Worm (Caenorhabditis elegans) whole organism, early embryonic: Measurements from ENCODE around the gene pkhm-2.

Experiments used
- B0310.2 ChIP-seq: sonication (generic microtip); optimal IDR thresholded peaks from 2 replicates; lab custom pipeline; 2016; ENCODE audit warnings: mild to moderate bottlenecking, missing genetic modification characterization, missing compliant biosample characterization
- F13C5.2 ChIP-seq: sonication (generic microtip); optimal IDR thresholded peaks from 2 replicates; lab custom pipeline; 2017; ENCODE audit warnings: mild to moderate bottlenecking, missing genetic modification characterization, inconsistent platforms, missing compliant biosample characterization
- aly-1 ChIP-seq: sonication (generic microtip); optimal IDR thresholded peaks from 2 replicates; lab custom pipeline; 2016; ENCODE audit warnings: missing genetic modification characterization, missing compliant biosample characterization
- ama-1 ChIP-seq: fragments of 150-350 bp; optimal IDR thresholded peaks from 2 replicates; lab custom pipeline; 2014
- ceh-13 ChIP-seq: fragments of 200-800 bp; sonication (Bioruptor generic); optimal IDR thresholded peaks from 2 replicates; lab custom pipeline; 2018; ENCODE audit warnings: mild to moderate bottlenecking, missing genetic modification characterization, missing compliant biosample characterization
- ceh-36 ChIP-seq: sonication (generic microtip); optimal IDR thresholded peaks from 2 replicates; lab custom pipeline; 2016; ENCODE audit warnings: missing genetic modification characterization, inconsistent platforms, missing compliant biosample characterization
- ets-7 ChIP-seq: sonication (generic microtip); optimal IDR thresholded peaks from 2 replicates; lab custom pipeline; 2016; ENCODE audit warnings: missing genotype, missing genetic modification characterization, missing compliant biosample characterization
- flt-1 ChIP-seq: fragments of 200-800 bp; sonication (Bioruptor generic); IDR thresholded peaks from 2 replicates; pipeline ENCODE4 v1.3.6; 2022; ENCODE audit warnings: missing genetic modification characterization, missing compliant biosample characterization
- hmbx-1 ChIP-seq: sonication (generic microtip); optimal IDR thresholded peaks from 2 replicates; lab custom pipeline; 2016; ENCODE audit warnings: mild to moderate bottlenecking, missing genetic modification characterization, missing compliant biosample characterization
- hmg-4 ChIP-seq: fragments of 200-800 bp; sonication (Bioruptor generic); optimal IDR thresholded peaks from 2 replicates; lab custom pipeline; 2018; ENCODE audit warnings: mild to moderate bottlenecking, missing genetic modification characterization, missing compliant biosample characterization
- hnd-1 ChIP-seq: sonication (generic microtip); optimal IDR thresholded peaks from 2 replicates; lab custom pipeline; 2016; ENCODE audit warnings: missing genetic modification characterization, missing compliant biosample characterization
- pes-1 ChIP-seq: fragments of 200-800 bp; sonication (Bioruptor generic); IDR thresholded peaks from 2 replicates; pipeline ENCODE4 v1.3.6; 2022; ENCODE audit warnings: missing genetic modification reagents, missing genetic modification characterization, missing compliant biosample characterization
- scrt-1 ChIP-seq: fragments of 200-800 bp; sonication (Bioruptor generic); IDR thresholded peaks from 2 replicates; pipeline ENCODE4 v1.3.6; 2022; ENCODE audit warnings: missing genetic modification characterization, missing compliant biosample characterization
- sea-1 ChIP-seq: fragments of 200-800 bp; sonication (Bioruptor generic); conservative IDR thresholded peaks from 2 replicates; pipeline ENCODE4 v1.3.6; 2022; ENCODE audit warnings: missing genetic modification characterization, missing compliant biosample characterization
- tbx-11 ChIP-seq: fragments of 200-800 bp; sonication (Bioruptor generic); IDR thresholded peaks from 2 replicates; pipeline ENCODE4 v1.3.6; 2022; ENCODE audit warnings: missing genetic modification characterization, missing compliant biosample characterization
- tbx-37 ChIP-seq: fragments of 200-800 bp; sonication (Bioruptor generic); conservative IDR thresholded peaks from 2 replicates; pipeline ENCODE4 v1.3.6; 2022; ENCODE audit warnings: missing genetic modification reagents, missing genetic modification characterization, missing compliant biosample characterization
- tra-4 ChIP-seq: sonication (generic microtip); optimal IDR thresholded peaks from 2 replicates; lab custom pipeline; 2017; ENCODE audit warnings: missing genetic modification characterization, missing compliant biosample characterization

pkhm-2 gene

ce11 chrX:15160923-15161322 lies 20.3 kb downstream of the pkhm-2 start:
- no peak for TF ChIP-seq scrt-1 (GFP tag; lab: Robert Waterston, UW)

DNA sequence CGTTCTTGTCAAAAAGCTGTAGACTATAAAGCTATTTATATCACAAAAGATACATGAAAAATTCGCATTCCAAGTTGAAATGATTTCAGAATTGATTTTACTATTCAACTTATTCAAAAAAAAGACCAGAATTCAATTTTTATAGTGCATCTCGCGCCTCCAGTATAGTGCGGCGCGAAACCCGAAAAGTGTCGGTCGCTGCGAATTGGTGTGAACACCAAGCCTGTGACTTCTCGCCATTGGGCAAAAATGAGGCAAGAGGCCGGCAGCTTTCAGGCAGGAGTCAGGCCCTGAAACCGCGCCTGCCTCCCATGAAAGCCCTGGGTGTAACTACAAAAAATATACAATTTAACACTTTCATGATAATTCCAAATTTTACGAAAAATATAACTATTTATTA lies 21.9 kb downstream of the pkhm-2 start:
- TF ChIP-seq hmbx-1 (tag; lab: Kevin White, UChicago) (no peak), pes-1 (0 out of 2 replicates have a peak, but pooled peaks have one; percentile 30)

DNA sequence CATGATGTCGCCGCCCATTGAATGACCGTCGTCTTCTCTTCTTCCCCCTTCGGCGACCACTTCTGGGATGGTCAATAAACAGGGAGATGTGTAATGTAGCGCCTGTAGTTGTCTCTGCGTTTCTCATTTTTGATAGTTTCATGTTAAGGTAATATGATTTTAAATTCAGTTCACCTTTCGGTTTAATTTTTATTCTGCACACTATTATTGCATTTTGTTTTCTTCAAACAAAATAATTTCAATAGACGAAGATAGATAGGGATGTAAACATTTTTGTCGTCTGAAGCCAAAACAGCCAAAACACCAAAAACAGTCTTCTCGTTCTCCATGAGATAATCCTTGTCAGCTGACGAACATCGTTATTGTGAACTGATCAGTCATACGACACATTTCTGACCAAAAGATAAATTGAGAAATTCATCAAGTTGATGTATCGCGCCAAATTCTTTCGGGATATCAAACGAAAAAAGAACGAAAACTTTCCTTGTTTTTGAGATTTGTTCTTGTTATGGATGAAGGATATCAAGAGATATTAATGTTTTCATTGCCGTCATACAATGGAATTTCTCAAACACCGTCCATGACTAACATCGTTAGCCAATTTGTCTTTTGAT lies 22.5 kb downstream of the pkhm-2 start, which contains the start of gene C11G10.1:
Gene C11G10.1, minus strand, starts transcription at position 51 of the 614 bp plus-strand sequence.
- TF ChIP-seq sea-1 (GFP tag; lab: Robert Waterston, UW) = no peak
- TF ChIP-seq scrt-1 (GFP tag; lab: Robert Waterston, UW) = no peak
- TF ChIP-seq hmbx-1 (tag; lab: Kevin White, UChicago) = no peak

ce11 chrX:15157854-15158253 lies 23.4 kb downstream of the pkhm-2 start:
- TF ChIP-seq ama-1 (lab: Kevin White, UChicago) (no peak), hmbx-1 (tag; lab: Kevin White, UChicago) (no peak), ets-7 (tag; lab: Kevin White, UChicago) (no peak), pes-1 (no peak), ceh-36 (no peak), B0310.2 (tag; lab: Kevin White, UChicago) (no peak), sea-1 (GFP tag; lab: Robert Waterston, UW) (no peak), scrt-1 (GFP tag; lab: Robert Waterston, UW) (no peak), ceh-13 (GFP tag; lab: Kevin White, UChicago) (no peak), tra-4 (tag; lab: Kevin White, UChicago) (no peak), hmg-4 (GFP tag; lab: Kevin White, UChicago) (no peak), flt-1 (GFP tag; lab: Robert Waterston, UW) (no peak), tbx-37 (GFP tag; lab: Robert Waterston, UW) (no peak), tbx-11 (GFP tag; lab: Robert Waterston, UW) (no peak), F13C5.2 (tag; lab: Kevin White, UChicago) (no peak), hnd-1 (tag; lab: Kevin White, UChicago) (no peak)

DNA sequence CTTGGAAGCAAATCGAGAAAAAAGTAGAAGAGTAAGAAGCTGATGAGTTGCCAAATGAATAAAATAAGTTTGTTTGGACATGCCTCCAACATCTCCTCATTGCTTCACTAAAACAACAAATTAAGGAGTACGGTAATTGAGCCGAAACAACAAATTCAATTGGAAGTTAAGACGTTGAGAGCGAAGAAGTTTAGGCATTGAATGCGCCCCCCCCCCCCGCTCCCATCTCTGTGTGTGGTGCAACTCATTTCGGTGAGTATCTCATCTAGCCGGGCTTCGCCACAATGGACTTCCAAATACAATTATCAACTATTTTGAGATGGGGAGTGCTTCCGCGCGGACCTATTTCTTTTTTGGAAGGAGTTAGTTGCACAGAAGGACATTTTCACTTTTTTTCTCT lies 26.2 kb downstream of the pkhm-2 start:
- TF ChIP-seq hnd-1 (tag; lab: Kevin White, UChicago) = no peak
- TF ChIP-seq pes-1 = no peak
- TF ChIP-seq ceh-13 (GFP tag; lab: Kevin White, UChicago) = no peak
- TF ChIP-seq ama-1 (lab: Kevin White, UChicago) = no peak
- TF ChIP-seq B0310.2 (tag; lab: Kevin White, UChicago) = no peak
- no peak for TF ChIP-seq hmg-4 (GFP tag; lab: Kevin White, UChicago)
- no peak for TF ChIP-seq tbx-11 (GFP tag; lab: Robert Waterston, UW)
- no peak for TF ChIP-seq aly-1 (tag; lab: Kevin White, UChicago)
- TF ChIP-seq scrt-1 (GFP tag; lab: Robert Waterston, UW) = no peak
- TF ChIP-seq hmbx-1 (tag; lab: Kevin White, UChicago) = no peak
- no peak for TF ChIP-seq tbx-37 (GFP tag; lab: Robert Waterston, UW)
- TF ChIP-seq sea-1 (GFP tag; lab: Robert Waterston, UW) = no peak
- no peak for TF ChIP-seq ets-7 (tag; lab: Kevin White, UChicago)

DNA sequence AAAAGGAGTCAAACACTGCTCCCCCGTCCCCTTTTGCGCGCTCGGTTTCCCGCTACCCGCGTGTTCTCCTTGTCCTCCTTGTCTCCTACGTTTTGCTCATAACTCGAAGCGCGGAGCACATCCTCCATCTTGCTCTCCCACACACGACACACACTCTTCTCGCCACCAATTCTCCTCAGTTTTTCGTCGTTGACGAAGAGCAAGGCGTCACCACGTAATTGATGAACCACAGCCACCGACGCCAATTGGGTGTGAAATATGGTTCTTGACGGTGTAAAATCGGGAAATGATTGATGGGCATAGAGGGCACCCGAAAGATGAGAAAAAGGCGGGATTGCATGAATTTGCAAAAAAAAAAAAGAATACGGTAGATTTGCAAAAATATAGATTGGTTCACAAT lies 32.4 kb downstream of the pkhm-2 start:
- TF ChIP-seq tbx-11 (GFP tag; lab: Robert Waterston, UW) (no peak), F13C5.2 (tag; lab: Kevin White, UChicago) (no peak), ceh-36 (no peak), hmg-4 (GFP tag; lab: Kevin White, UChicago) (no peak), hmbx-1 (tag; lab: Kevin White, UChicago) (no peak), tbx-37 (GFP tag; lab: Robert Waterston, UW) (no peak), ceh-13 (GFP tag; lab: Kevin White, UChicago) (no peak), flt-1 (GFP tag; lab: Robert Waterston, UW) (no peak), B0310.2 (tag; lab: Kevin White, UChicago) (no peak), tra-4 (tag; lab: Kevin White, UChicago) (no peak), ets-7 (tag; lab: Kevin White, UChicago) (no peak), ama-1 (lab: Kevin White, UChicago) (no peak), sea-1 (GFP tag; lab: Robert Waterston, UW) (no peak), hnd-1 (tag; lab: Kevin White, UChicago) (no peak), pes-1 (no peak), aly-1 (tag; lab: Kevin White, UChicago) (no peak)

ce11 chrX:15148389-15148788 lies 32.9 kb downstream of the pkhm-2 start:
- no peak for TF ChIP-seq hmbx-1 (tag; lab: Kevin White, UChicago)
- TF ChIP-seq hmg-4 (GFP tag; lab: Kevin White, UChicago) = no peak
- no peak for TF ChIP-seq pes-1
- TF ChIP-seq ceh-13 (GFP tag; lab: Kevin White, UChicago) = no peak

- no peak for TF ChIP-seq scrt-1 (GFP tag; lab: Robert Waterston, UW)
- TF ChIP-seq tra-4 (tag; lab: Kevin White, UChicago) = no peak
Measured at ce11 chrX:15147640-15148039, 33.6 kb downstream of the pkhm-2 start, which contains the start of gene unc-7. Gene unc-7 (minus strand): TSS chrX:15147740.
